Worm (Caenorhabditis elegans) whole organism, midembryonic: ENCODE data around the gene sftb-1.

Experiments
- cog-1 ChIP-seq: sonication (generic microtip); optimal IDR thresholded peaks from 2 replicates; lab custom pipeline; 2016; ENCODE audit warnings: missing genetic modification characterization, missing compliant biosample characterization
- tab-1 ChIP-seq: fragments of 200-800 bp; sonication (Bioruptor generic); IDR thresholded peaks from 2 replicates; pipeline ENCODE4 v1.3.6; 2022; ENCODE audit warnings: missing genetic modification characterization, missing compliant biosample characterization
- ztf-23 ChIP-seq: fragments of 200-800 bp; sonication (Bioruptor generic); IDR thresholded peaks from 2 replicates; pipeline ENCODE4 v1.3.6; 2022; ENCODE audit warnings: missing genetic modification reagents, missing genetic modification characterization, missing compliant biosample characterization
- ztf-29 ChIP-seq: fragments of 200-800 bp; sonication (Bioruptor generic); IDR thresholded peaks from 2 replicates; pipeline ENCODE4 v1.3.6; 2022; ENCODE audit warnings: missing genetic modification reagents, missing genetic modification characterization, missing compliant biosample characterization

DNA sequence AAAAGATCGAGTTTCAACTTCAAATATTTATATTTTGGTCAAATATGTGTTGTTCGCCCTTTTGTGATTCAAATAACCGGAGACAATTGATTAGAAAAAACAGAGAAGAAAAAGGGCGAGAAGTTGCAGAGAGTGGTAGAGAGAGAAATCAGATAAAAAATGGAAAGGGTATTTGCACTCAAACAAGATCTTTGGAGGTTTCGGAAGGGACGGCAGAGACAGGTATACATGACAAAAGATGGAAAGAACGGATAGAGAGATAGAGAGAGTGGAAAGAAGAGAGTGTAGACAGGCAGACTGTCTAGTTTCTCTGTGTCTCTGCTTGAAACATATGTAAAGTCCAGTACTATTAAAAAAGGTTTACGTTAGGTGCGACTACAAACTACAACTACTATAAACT is 32.9 kb downstream of the sftb-1 start:
- TF ChIP-seq cog-1 (no peak), tab-1 (GFP tag; lab: Robert Waterston, UW) (no peak), ztf-29 (GFP tag; lab: Robert Waterston, UW) (no peak), ztf-23 (GFP tag; lab: Robert Waterston, UW) (no peak)
